Worm (Caenorhabditis elegans) whole organism, L4/young adult: Measurements from ENCODE around the gene R10E11.9.
A peak's percentile ranks its signal among the peaks of the same experiment; 100 is the strongest.

Experiments
- W03F9.2 ChIP-seq: fragments of 150-350 bp; optimal IDR thresholded peaks from 2 replicates; lab custom pipeline; 2014; ENCODE audit warnings: missing biosample characterization, missing genetic modification characterization
- dao-5 ChIP-seq: sonication (generic microtip); optimal IDR thresholded peaks from 2 replicates; lab custom pipeline; 2016; ENCODE audit warnings: missing genotype, missing genetic modification characterization, moderate library complexity, missing compliant biosample characterization
- him-1 ChIP-seq: sonication (generic microtip); optimal IDR thresholded peaks from 2 replicates; lab custom pipeline; 2016; ENCODE audit warnings: missing genotype, missing genetic modification reagents, missing genetic modification characterization, missing compliant biosample characterization

Gene R10E11.9

ce11 chrIII:9793592-9794417 lies at the start of gene R10E11.9, which contains the start of gene mcm-6:
R10E11.9 (minus strand) TSS chrIII:9793642.
mcm-6 (plus strand) TSS chrIII:9794367.
- TF ChIP-seq W03F9.2, result no peak
- no peak for TF ChIP-seq dao-5 (tag; lab: Kevin White, UChicago)
- no peak for TF ChIP-seq him-1 (tag; lab: Kevin White, UChicago)

- TF ChIP-seq him-1 (tag; lab: Kevin White, UChicago) (no peak), dao-5 (tag; lab: Kevin White, UChicago) (no peak), W03F9.2 (no peak)
Observed at ce11 chrIII:9834888-9835287, 41.4 kb upstream of the R10E11.9 start, which contains the start of gene K11H3.8. K11H3.8 (plus strand) TSS chrIII:9835188.

ce11 chrIII:9832569-9832968 lies 39.1 kb upstream of the R10E11.9 start:
- TF ChIP-seq dao-5 (tag; lab: Kevin White, UChicago) (no peak), W03F9.2 (no peak)

ce11 chrIII:9830502-9830901 lies 37.1 kb upstream of the R10E11.9 start, which contains the start of gene ZK632.12:
ZK632.12 (plus strand) TSS chrIII:9830802.
- TF ChIP-seq W03F9.2 (no peak), him-1 (tag; lab: Kevin White, UChicago) (no peak), dao-5 (tag; lab: Kevin White, UChicago) (no peak)

- TF ChIP-seq him-1 (tag; lab: Kevin White, UChicago) (no peak), W03F9.2 (peak; percentile 85), dao-5 (tag; lab: Kevin White, UChicago) (no peak)
Observed at ce11 chrIII:9827163-9827951, 33.9 kb upstream of the R10E11.9 start, which contains the start of the genes ZK632.10 and ZK632.11. ZK632.10 (minus strand) TSS chrIII:9827722. ZK632.11 (plus strand) TSS chrIII:9827915.

ce11 chrIII:9826005-9826404 lies 32.6 kb upstream of the R10E11.9 start:
- no peak for TF ChIP-seq W03F9.2
- TF ChIP-seq him-1 (tag; lab: Kevin White, UChicago), result no peak
- TF ChIP-seq dao-5 (tag; lab: Kevin White, UChicago), result no peak

- TF ChIP-seq W03F9.2, result no peak
- TF ChIP-seq dao-5 (tag; lab: Kevin White, UChicago), result no peak
- TF ChIP-seq him-1 (tag; lab: Kevin White, UChicago), result no peak
Observed at ce11 chrIII:9825073-9825828, 31.8 kb upstream of the R10E11.9 start, which contains the start of gene ZK632.9. ZK632.9 (minus strand) TSS chrIII:9825432.

ce11 chrIII:9824330-9824934 lies 31.0 kb upstream of the R10E11.9 start, which contains the start of gene lin-52:
lin-52 (minus strand) TSS chrIII:9824750.
- TF ChIP-seq dao-5 (tag; lab: Kevin White, UChicago) (no peak), W03F9.2 (no peak), him-1 (tag; lab: Kevin White, UChicago) (no peak)

- TF ChIP-seq him-1 (tag; lab: Kevin White, UChicago), result no peak
- TF ChIP-seq W03F9.2, result no peak
- no peak for TF ChIP-seq dao-5 (tag; lab: Kevin White, UChicago)
Observed at ce11 chrIII:9823748-9824147, 30.3 kb upstream of the R10E11.9 start.

ce11 chrIII:9822942-9823341 lies 29.5 kb upstream of the R10E11.9 start, which contains the start of gene arl-5:
arl-5 (plus strand) TSS chrIII:9823242.
- TF ChIP-seq W03F9.2, result no peak
- no peak for TF ChIP-seq dao-5 (tag; lab: Kevin White, UChicago)
- TF ChIP-seq him-1 (tag; lab: Kevin White, UChicago), result no peak

- TF ChIP-seq him-1 (tag; lab: Kevin White, UChicago) (no peak), W03F9.2 (no peak), dao-5 (tag; lab: Kevin White, UChicago) (no peak)
Observed at ce11 chrIII:9818763-9819162, 25.3 kb upstream of the R10E11.9 start, which contains the start of gene panl-3. panl-3 (plus strand) TSS chrIII:9819056.

ce11 chrIII:9817894-9818293 lies 24.5 kb upstream of the R10E11.9 start:
- TF ChIP-seq W03F9.2 (peak; percentile 61), him-1 (tag; lab: Kevin White, UChicago) (no peak), dao-5 (tag; lab: Kevin White, UChicago) (no peak)
